Worm (Caenorhabditis elegans) whole organism, late embryonic: Measurements from ENCODE around the gene isp-1.

Experiments used
- F13H6.1 ChIP-seq: sonication (generic microtip); optimal IDR thresholded peaks from 2 replicates; lab custom pipeline; 2016; ENCODE audit warnings: missing genetic modification characterization, missing compliant biosample characterization
- K09A11.1 ChIP-seq: sonication (generic microtip); optimal IDR thresholded peaks from 2 replicates; lab custom pipeline; 2017; ENCODE audit warnings: antibody characterized with exemption, mild to moderate bottlenecking, missing genetic modification characterization, missing compliant biosample characterization; ENCODE audit not compliant: insufficient read depth
- T23F11.4 ChIP-seq: fragments of 200-800 bp; sonication (Bioruptor generic); optimal IDR thresholded peaks from 2 replicates; lab custom pipeline; 2018; ENCODE audit warnings: mild to moderate bottlenecking, missing genetic modification characterization, missing compliant biosample characterization
- ahr-1 ChIP-seq: sonication (generic microtip); optimal IDR thresholded peaks from 2 replicates; lab custom pipeline; 2016; ENCODE audit warnings: missing genetic modification characterization, missing compliant biosample characterization
- dmd-4 ChIP-seq: sonication (generic microtip); optimal IDR thresholded peaks from 2 replicates; lab custom pipeline; 2016; ENCODE audit warnings: borderline replicate concordance, missing genetic modification characterization, missing compliant biosample characterization
- fkh-6 ChIP-seq: sonication (generic microtip); optimal IDR thresholded peaks from 2 replicates; lab custom pipeline; 2016; ENCODE audit warnings: missing genetic modification characterization, missing compliant biosample characterization
- hlh-30 ChIP-seq: sonication (generic microtip); optimal IDR thresholded peaks from 2 replicates; lab custom pipeline; 2017; ENCODE audit warnings: antibody characterized with exemption, missing genetic modification characterization, missing compliant biosample characterization; ENCODE audit not compliant: insufficient read depth
- hlh-6 ChIP-seq: sonication (generic microtip); optimal IDR thresholded peaks from 2 replicates; lab custom pipeline; 2016; ENCODE audit warnings: missing genotype, missing genetic modification characterization, missing compliant biosample characterization

ce11 chrIV:8169674-8170073, 33.8 kb upstream of the isp-1 start, which contains the start of gene C07G1.15:
- no peak for TF ChIP-seq T23F11.4 (GFP tag; lab: Kevin White, UChicago)
- no peak for TF ChIP-seq ahr-1
- TF ChIP-seq hlh-30 (tag; lab: Kevin White, UChicago), result no peak
- TF ChIP-seq fkh-6, result no peak
- TF ChIP-seq dmd-4 (tag; lab: Kevin White, UChicago), result no peak
- TF ChIP-seq hlh-6 (tag; lab: Kevin White, UChicago), result no peak
- TF ChIP-seq F13H6.1 (tag; lab: Kevin White, UChicago), result no peak
- TF ChIP-seq K09A11.1 (tag; lab: Kevin White, UChicago), result no peak
